Worm (Caenorhabditis elegans) whole organism, L1 larva: ENCODE results near the gene F08B12.4.
A peak's percentile ranks its signal among the peaks of the same experiment; 100 is the strongest.

Source experiments
- C16A3.4 ChIP-seq: fragments of 150-350 bp; optimal IDR thresholded peaks from 2 replicates; lab custom pipeline; 2014; ENCODE audit warnings: missing biosample characterization, missing genetic modification characterization
- C34B4.2 ChIP-seq: sonication (generic microtip); optimal IDR thresholded peaks from 2 replicates; lab custom pipeline; 2017; ENCODE audit warnings: mild to moderate bottlenecking, missing genetic modification characterization, missing compliant biosample characterization
- F16B12.6 ChIP-seq: fragments of 150-350 bp; optimal IDR thresholded peaks from 2 replicates; lab custom pipeline; 2014; ENCODE audit warnings: missing biosample characterization, missing genetic modification characterization
- aha-1 ChIP-seq: fragments of 150-350 bp; optimal IDR thresholded peaks from 2 replicates; lab custom pipeline; 2014; ENCODE audit warnings: missing biosample characterization, missing genetic modification characterization
- aly-2 ChIP-seq: fragments of 150-350 bp; optimal IDR thresholded peaks from 2 replicates; lab custom pipeline; 2014; ENCODE audit warnings: missing biosample characterization, missing genetic modification characterization
- ceh-63 ChIP-seq: fragments of 200-800 bp; sonication (Bioruptor generic); optimal IDR thresholded peaks from 2 replicates; lab custom pipeline; 2018; ENCODE audit warnings: mild to moderate bottlenecking, missing genetic modification characterization, missing compliant biosample characterization
- ceh-82 ChIP-seq, 3 experiments: fragments of 150-350 bp in 1 of 3; sonication (generic microtip) in 2 of 3; optimal IDR thresholded peaks; 2 replicates each; lab custom pipeline; 2014 to 2017; ENCODE audit warnings: missing biosample characterization in 3 of 3, missing genetic modification characterization in 3 of 3
- ceh-90 ChIP-seq: sonication (generic microtip); optimal IDR thresholded peaks from 2 replicates; lab custom pipeline; 2016; ENCODE audit warnings: missing genetic modification characterization, missing compliant biosample characterization
- dsc-1 ChIP-seq: sonication (generic microtip); optimal IDR thresholded peaks from 2 replicates; lab custom pipeline; 2016; ENCODE audit warnings: mild to moderate bottlenecking, missing genetic modification characterization, missing compliant biosample characterization
- efl-1 ChIP-seq, 4 experiments: fragments of 150-350 bp; optimal IDR thresholded peaks in 3 of 4; peaks in 1 of 4; 1 replicate in 1 of 4; 2 replicates in 3 of 4; lab custom pipeline; 2014; ENCODE audit warnings: missing biosample characterization in 2 of 4, missing genetic modification characterization in 2 of 4, missing genetic modification reagents in 2 of 4
- egl-13 ChIP-seq: sonication (generic microtip); optimal IDR thresholded peaks from 2 replicates; lab custom pipeline; 2016; ENCODE audit warnings: missing genotype, missing genetic modification reagents, missing genetic modification characterization, missing compliant biosample characterization
- fkh-10 ChIP-seq: sonication (generic microtip); optimal IDR thresholded peaks from 2 replicates; lab custom pipeline; 2017; ENCODE audit warnings: missing biosample characterization, missing genetic modification reagents, missing genetic modification characterization
- fkh-4 ChIP-seq: sonication (generic microtip); optimal IDR thresholded peaks from 2 replicates; lab custom pipeline; 2016; ENCODE audit warnings: missing compliant biosample characterization, missing genetic modification characterization, borderline replicate concordance
- fkh-8 ChIP-seq: sonication (generic microtip); optimal IDR thresholded peaks from 2 replicates; lab custom pipeline; 2016; ENCODE audit warnings: mild to moderate bottlenecking, missing genetic modification characterization, missing compliant biosample characterization
- grh-1 ChIP-seq: fragments of 200-800 bp; sonication (Bioruptor generic); IDR thresholded peaks from 2 replicates; pipeline ENCODE4 v1.3.6; 2022; ENCODE audit warnings: missing genetic modification reagents, missing genetic modification characterization, missing compliant biosample characterization
- hlh-4 ChIP-seq: sonication (generic microtip); optimal IDR thresholded peaks from 2 replicates; lab custom pipeline; 2016; ENCODE audit warnings: mild to moderate bottlenecking, missing genetic modification characterization, missing compliant biosample characterization
- isw-1 ChIP-seq: fragments of 200-800 bp; sonication (Bioruptor generic); IDR thresholded peaks from 2 replicates; pipeline ENCODE4 v1.3.6; 2022; ENCODE audit warnings: missing genetic modification characterization, missing compliant biosample characterization
- lin-13 ChIP-seq: fragments of 150-350 bp; optimal IDR thresholded peaks from 2 replicates; lab custom pipeline; 2014; ENCODE audit warnings: missing biosample characterization, missing genetic modification reagents, missing genetic modification characterization
- lin-14 ChIP-seq: fragments of 200-800 bp; sonication (Bioruptor generic); optimal IDR thresholded peaks from 2 replicates; lab custom pipeline; 2018; ENCODE audit warnings: mild to moderate bottlenecking, missing genetic modification characterization, moderate library complexity, missing compliant biosample characterization
- lin-15B ChIP-seq: fragments of 150-350 bp; sonication (generic microtip); optimal IDR thresholded peaks from 3 replicates; lab custom pipeline; 2014; ENCODE audit warnings: missing biosample characterization, missing genetic modification characterization
- lin-35 ChIP-seq, 2 experiments: fragments of 150-350 bp; optimal IDR thresholded peaks; 2 replicates each; lab custom pipeline; 2014; ENCODE audit warnings: missing biosample characterization in 2 of 2, missing genetic modification characterization in 2 of 2, missing genetic modification reagents in 2 of 2
- lin-39 ChIP-seq: fragments of 150-350 bp; optimal IDR thresholded peaks from 2 replicates; lab custom pipeline; 2014; ENCODE audit warnings: missing biosample characterization, missing genetic modification reagents, missing genetic modification characterization
- lir-3 ChIP-seq: sonication (generic microtip); optimal IDR thresholded peaks from 2 replicates; lab custom pipeline; 2016; ENCODE audit warnings: mild to moderate bottlenecking, missing genetic modification characterization, moderate library complexity, missing compliant biosample characterization; ENCODE audit not compliant: poor library complexity
- lsy-2 ChIP-seq, 2 experiments: fragments of 150-350 bp; optimal IDR thresholded peaks; 2 replicates each; lab custom pipeline; 2014; ENCODE audit warnings: missing biosample characterization in 2 of 2, missing genetic modification characterization in 2 of 2
- mab-9 ChIP-seq: fragments of 200-800 bp; sonication (Bioruptor generic); IDR thresholded peaks from 2 replicates; pipeline ENCODE4 v1.3.6; 2022; ENCODE audit warnings: missing genetic modification reagents, missing genetic modification characterization, missing compliant biosample characterization
- nhr-11 ChIP-seq: fragments of 150-350 bp; optimal IDR thresholded peaks from 2 replicates; lab custom pipeline; 2014; ENCODE audit warnings: missing biosample characterization, missing genetic modification characterization
- nhr-19 ChIP-seq: fragments of 200-800 bp; sonication (Bioruptor generic); conservative IDR thresholded peaks from 2 replicates; pipeline ENCODE4 v1.3.6; 2022; ENCODE audit warnings: missing genetic modification characterization, missing compliant biosample characterization
- nhr-20 ChIP-seq: sonication (generic microtip); optimal IDR thresholded peaks from 2 replicates; lab custom pipeline; 2016; ENCODE audit warnings: mild to moderate bottlenecking, missing genetic modification characterization, missing compliant biosample characterization
- nhr-47 ChIP-seq: sonication (generic microtip); optimal IDR thresholded peaks from 2 replicates; lab custom pipeline; 2016; ENCODE audit warnings: mild to moderate bottlenecking, missing genetic modification characterization, moderate library complexity, missing compliant biosample characterization
- nhr-71 ChIP-seq: sonication (generic microtip); optimal IDR thresholded peaks from 2 replicates; lab custom pipeline; 2016; ENCODE audit warnings: mild to moderate bottlenecking, missing genetic modification characterization, moderate library complexity, missing compliant biosample characterization
- nhr-77 ChIP-seq: fragments of 150-350 bp; optimal IDR thresholded peaks from 2 replicates; lab custom pipeline; 2014; ENCODE audit warnings: missing biosample characterization, missing genetic modification characterization
- pag-3 ChIP-seq: sonication (generic microtip); optimal IDR thresholded peaks from 2 replicates; lab custom pipeline; 2017; ENCODE audit warnings: missing genetic modification characterization, mild to moderate bottlenecking, missing compliant biosample characterization, antibody characterized with exemption, borderline replicate concordance; ENCODE audit not compliant: insufficient read depth
- pax-3 ChIP-seq: fragments of 200-800 bp; sonication (Bioruptor generic); optimal IDR thresholded peaks from 2 replicates; lab custom pipeline; 2018; ENCODE audit warnings: mild to moderate bottlenecking, missing genetic modification characterization, moderate library complexity, missing compliant biosample characterization
- pqm-1 ChIP-seq: sonication (generic microtip); optimal IDR thresholded peaks from 3 replicates; lab custom pipeline; 2017; ENCODE audit warnings: missing biosample characterization, missing genetic modification characterization
- rnt-1 ChIP-seq: sonication (generic microtip); optimal IDR thresholded peaks from 2 replicates; lab custom pipeline; 2016; ENCODE audit warnings: mild to moderate bottlenecking, missing genetic modification characterization, moderate library complexity, missing compliant biosample characterization
- snu-23 ChIP-seq: sonication (generic microtip); optimal IDR thresholded peaks from 2 replicates; lab custom pipeline; 2016; ENCODE audit warnings: missing genetic modification characterization, missing compliant biosample characterization
- sox-4 ChIP-seq: sonication (generic microtip); optimal IDR thresholded peaks from 2 replicates; lab custom pipeline; 2016; ENCODE audit warnings: missing genetic modification characterization, missing compliant biosample characterization
- sup-37 ChIP-seq: fragments of 200-800 bp; sonication (Bioruptor generic); optimal IDR thresholded peaks from 2 replicates; lab custom pipeline; 2018; ENCODE audit warnings: mild to moderate bottlenecking, missing genetic modification characterization, missing compliant biosample characterization
- swsn-7 ChIP-seq: sonication (generic microtip); optimal IDR thresholded peaks from 2 replicates; lab custom pipeline; 2016; ENCODE audit warnings: missing genetic modification characterization, missing compliant biosample characterization
- tbx-2 ChIP-seq: sonication (generic microtip); optimal IDR thresholded peaks from 2 replicates; lab custom pipeline; 2016; ENCODE audit warnings: missing genetic modification characterization, missing compliant biosample characterization
- tlp-1 ChIP-seq: fragments of 150-350 bp; optimal IDR thresholded peaks from 2 replicates; lab custom pipeline; 2014; ENCODE audit warnings: missing biosample characterization, missing genetic modification characterization
- unc-130 ChIP-seq: fragments of 150-350 bp; optimal IDR thresholded peaks from 2 replicates; lab custom pipeline; 2017; ENCODE audit warnings: missing biosample characterization, missing genetic modification characterization, inconsistent platforms
- unc-30 ChIP-seq: sonication (generic microtip); optimal IDR thresholded peaks from 2 replicates; lab custom pipeline; 2017; ENCODE audit warnings: missing biosample characterization, missing genetic modification characterization
- unc-62 ChIP-seq: fragments of 150-350 bp; optimal IDR thresholded peaks from 2 replicates; lab custom pipeline; 2014; ENCODE audit warnings: missing biosample characterization, missing genetic modification reagents, missing genetic modification characterization
- vab-15 ChIP-seq: sonication (generic microtip); optimal IDR thresholded peaks from 2 replicates; lab custom pipeline; 2017; ENCODE audit warnings: missing genotype, mild to moderate bottlenecking, missing genetic modification characterization, missing compliant biosample characterization
- xbp-1 ChIP-seq: sonication (generic microtip); optimal IDR thresholded peaks from 2 replicates; lab custom pipeline; 2016; ENCODE audit warnings: missing genetic modification characterization, missing compliant biosample characterization
- zag-1 ChIP-seq: fragments of 150-350 bp; optimal IDR thresholded peaks from 2 replicates; lab custom pipeline; 2014; ENCODE audit warnings: missing biosample characterization, missing genetic modification characterization
- ztf-4 ChIP-seq: fragments of 150-350 bp; optimal IDR thresholded peaks from 2 replicates; lab custom pipeline; 2014; ENCODE audit warnings: missing biosample characterization, missing genetic modification characterization

F08B12.4 gene

DNA sequence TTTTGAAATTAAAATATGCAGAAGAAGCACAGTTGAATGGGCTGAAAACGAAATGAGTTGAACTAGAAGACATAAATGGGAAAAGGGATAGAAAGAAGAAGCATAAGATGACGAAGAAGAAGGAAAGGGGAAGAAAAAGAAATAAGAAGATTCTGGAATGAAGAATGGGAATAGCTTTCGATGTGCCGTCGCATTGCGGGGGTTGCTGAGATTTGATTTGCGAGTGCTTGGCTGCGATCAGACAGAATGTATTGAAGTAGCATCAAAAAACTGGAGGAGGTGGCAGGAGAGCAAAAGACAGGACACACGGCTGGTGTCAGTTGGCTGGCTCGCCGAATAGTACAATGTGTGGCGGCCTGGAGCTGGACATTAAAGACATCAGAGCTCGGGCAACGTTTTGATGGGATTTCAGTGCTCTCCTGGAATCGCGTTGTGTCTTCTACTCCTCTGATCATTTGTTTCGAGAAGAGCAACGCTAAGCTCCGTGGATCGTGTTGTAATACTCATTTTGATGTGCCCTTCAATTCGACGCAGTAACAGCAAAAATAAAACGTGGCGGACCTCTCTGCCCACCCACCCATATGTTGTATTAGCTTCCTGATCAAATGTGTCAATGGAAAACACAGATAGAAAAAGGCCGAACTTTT lies 28.3 kb downstream of the F08B12.4 start:
- TF ChIP-seq unc-130 (peak; percentile 60), lin-39 (no peak), ztf-4 (tag; lab: Kevin White, UChicago) (no peak), swsn-7 (tag; lab: Kevin White, UChicago) (peak; percentile 25), lin-14 (GFP tag; lab: Kevin White, UChicago) (peak; percentile 85), nhr-71 (tag; lab: Kevin White, UChicago) (peak; percentile 87), lir-3 (tag; lab: Kevin White, UChicago) (no peak), rnt-1 (tag; lab: Kevin White, UChicago) (peak; percentile 77), tlp-1 (no peak), ceh-82 (tag; optimal IDR thresholded peaks at IDR 0.05; lab: Kevin White, UChicago) (no peak), lin-15B (no peak), fkh-10 (GFP tag; lab: Kevin White, UChicago) (peak; percentile 70), efl-1 (optimal IDR thresholded peaks at IDR 0.05; lab: Kevin White, UChicago) (no peak), efl-1 (GFP tag; optimal IDR thresholded peaks at IDR 0.05 in 1 of 2; lab: Kevin White, UChicago) (peak in 1 of 2 experiments; percentile 63), aly-2 (tag; lab: Kevin White, UChicago) (no peak), ceh-90 (no peak), snu-23 (peak; percentile 51), unc-62 (no peak), pag-3 (tag; lab: Kevin White, UChicago) (peak; percentile 78), C34B4.2 (tag; lab: Kevin White, UChicago) (no peak), pax-3 (tag; lab: Kevin White, UChicago) (no peak), tbx-2 (tag; lab: Kevin White, UChicago) (peak; percentile 16), nhr-19 (peak; percentile 63), vab-15 (tag; lab: Kevin White, UChicago) (no peak), xbp-1 (peak; percentile 9), fkh-8 (tag; lab: Kevin White, UChicago) (no peak), pqm-1 (tag; lab: Kevin White, UChicago) (no peak), egl-13 (tag; lab: Kevin White, UChicago) (no peak), zag-1 (tag; lab: Kevin White, UChicago) (no peak), nhr-77 (tag; lab: Kevin White, UChicago) (no peak), unc-30 (tag; lab: Kevin White, UChicago) (no peak), nhr-20 (tag; lab: Kevin White, UChicago) (peak; percentile 35), isw-1 (GFP tag; lab: Robert Waterston, UW) (no peak), sox-4 (no peak), lin-35 (GFP tag; optimal IDR thresholded peaks at IDR 0.05; lab: Kevin White, UChicago) (no peak), mab-9 (GFP tag; lab: Robert Waterston, UW) (no peak), nhr-47 (tag; lab: Kevin White, UChicago) (peak; percentile 2), lsy-2 (tag; optimal IDR thresholded peaks at IDR 0.05; lab: Kevin White, UChicago) (peak in 1 of 2 experiments; percentile 28), fkh-4 (tag; lab: Kevin White, UChicago) (peak; percentile 54), F16B12.6 (tag; lab: Kevin White, UChicago) (no peak), sup-37 (no peak), dsc-1 (tag; lab: Kevin White, UChicago) (peak; percentile 84), C16A3.4 (tag; lab: Kevin White, UChicago) (no peak)

DNA sequence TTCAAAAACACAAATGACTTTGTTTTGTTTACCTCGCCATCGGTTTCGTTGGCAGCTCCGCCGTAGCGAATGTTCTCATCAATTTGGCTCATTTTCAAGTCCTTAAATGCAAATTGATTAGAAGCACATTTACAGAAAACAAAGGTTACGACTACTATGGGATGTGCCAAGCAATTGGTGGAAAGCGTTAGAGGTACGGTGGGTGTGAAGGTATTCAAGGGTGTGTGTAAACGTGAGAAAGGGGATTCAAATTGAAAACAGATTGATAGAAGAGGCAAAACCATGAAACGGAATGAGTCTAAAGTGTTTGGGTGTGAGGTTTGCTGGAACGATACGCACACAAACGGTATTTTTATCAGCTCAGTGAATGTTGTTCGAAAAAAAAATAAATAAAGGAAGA lies 30.2 kb downstream of the F08B12.4 start, which contains the start of gene tni-1:
tni-1 (minus strand) TSS at position 101 of the 400 bp plus-strand sequence.
- TF ChIP-seq nhr-71 (tag; lab: Kevin White, UChicago) (no peak), nhr-11 (tag; lab: Kevin White, UChicago) (no peak), lin-13 (GFP tag; lab: Kevin White, UChicago) (no peak), hlh-4 (tag; lab: Kevin White, UChicago) (no peak), grh-1 (GFP tag; lab: Robert Waterston, UW) (no peak), xbp-1 (no peak), nhr-20 (tag; lab: Kevin White, UChicago) (no peak), unc-62 (no peak), isw-1 (GFP tag; lab: Robert Waterston, UW) (no peak), ceh-63 (GFP tag; lab: Kevin White, UChicago) (no peak), ceh-90 (no peak), tlp-1 (no peak), fkh-4 (tag; lab: Kevin White, UChicago) (no peak), C16A3.4 (tag; lab: Kevin White, UChicago) (no peak), efl-1 (optimal IDR thresholded peaks at IDR 0.05; lab: Kevin White, UChicago) (no peak), efl-1 (GFP tag; optimal IDR thresholded peaks at IDR 0.05 in 1 of 2; lab: Kevin White, UChicago) (no peak), lin-35 (GFP tag; optimal IDR thresholded peaks at IDR 0.05; lab: Kevin White, UChicago) (no peak), swsn-7 (tag; lab: Kevin White, UChicago) (no peak), sox-4 (no peak), aha-1 (tag; lab: Kevin White, UChicago) (no peak)
